Worm (Caenorhabditis elegans) whole organism, late embryonic: ENCODE results near the gene sri-27.

Source experiments
- C08G9.2 ChIP-seq: sonication (generic microtip); optimal IDR thresholded peaks from 2 replicates; lab custom pipeline; 2016; ENCODE audit warnings: mild to moderate bottlenecking, missing genetic modification characterization, moderate library complexity, missing compliant biosample characterization
- K09A11.1 ChIP-seq: sonication (generic microtip); optimal IDR thresholded peaks from 2 replicates; lab custom pipeline; 2017; ENCODE audit warnings: antibody characterized with exemption, mild to moderate bottlenecking, missing genetic modification characterization, missing compliant biosample characterization; ENCODE audit not compliant: insufficient read depth
- T23F11.4 ChIP-seq: fragments of 200-800 bp; sonication (Bioruptor generic); optimal IDR thresholded peaks from 2 replicates; lab custom pipeline; 2018; ENCODE audit warnings: mild to moderate bottlenecking, missing genetic modification characterization, missing compliant biosample characterization
- ceh-18 ChIP-seq: sonication (generic microtip); optimal IDR thresholded peaks from 2 replicates; lab custom pipeline; 2016; ENCODE audit warnings: missing genetic modification characterization, missing compliant biosample characterization
- ceh-19 ChIP-seq: fragments of 200-800 bp; sonication (Bioruptor generic); optimal IDR thresholded peaks from 2 replicates; lab custom pipeline; 2018; ENCODE audit warnings: mild to moderate bottlenecking, missing genetic modification characterization, missing compliant biosample characterization
- ceh-22 ChIP-seq: sonication (generic microtip); optimal IDR thresholded peaks from 2 replicates; lab custom pipeline; 2017; ENCODE audit warnings: missing biosample characterization, missing genetic modification characterization
- ceh-24 ChIP-seq: sonication (generic microtip); optimal IDR thresholded peaks from 2 replicates; lab custom pipeline; 2016; ENCODE audit warnings: mild to moderate bottlenecking, missing genetic modification characterization, missing compliant biosample characterization
- ceh-30 ChIP-seq: fragments of 150-350 bp; optimal IDR thresholded peaks from 2 replicates; lab custom pipeline; 2014; ENCODE audit warnings: missing biosample characterization, missing genetic modification characterization
- ceh-31 ChIP-seq: sonication (generic microtip); optimal IDR thresholded peaks from 2 replicates; lab custom pipeline; 2016; ENCODE audit warnings: missing genetic modification characterization, missing compliant biosample characterization
- ceh-34 ChIP-seq: sonication (generic microtip); optimal IDR thresholded peaks from 2 replicates; lab custom pipeline; 2016; ENCODE audit warnings: mild to moderate bottlenecking, missing genetic modification characterization, missing compliant biosample characterization
- ceh-9 ChIP-seq: sonication (generic microtip); optimal IDR thresholded peaks from 2 replicates; lab custom pipeline; 2016; ENCODE audit warnings: mild to moderate bottlenecking, missing genetic modification characterization, inconsistent platforms, missing compliant biosample characterization
- che-1 ChIP-seq: sonication (generic microtip); optimal IDR thresholded peaks from 2 replicates; lab custom pipeline; 2016; ENCODE audit warnings: mild to moderate bottlenecking, missing genetic modification characterization, missing compliant biosample characterization
- dve-1 ChIP-seq: sonication (generic microtip); optimal IDR thresholded peaks from 2 replicates; lab custom pipeline; 2017; ENCODE audit warnings: antibody characterized with exemption, mild to moderate bottlenecking, missing genetic modification characterization, missing compliant biosample characterization
- ets-4 ChIP-seq: sonication (generic microtip); optimal IDR thresholded peaks from 2 replicates; lab custom pipeline; 2016; ENCODE audit warnings: missing genetic modification characterization, missing compliant biosample characterization
- fkh-10 ChIP-seq: fragments of 150-350 bp; optimal IDR thresholded peaks from 2 replicates; lab custom pipeline; 2014; ENCODE audit warnings: missing biosample characterization, missing genetic modification reagents, missing genetic modification characterization
- gmeb-2 ChIP-seq: sonication (generic microtip); optimal IDR thresholded peaks from 2 replicates; lab custom pipeline; 2016; ENCODE audit warnings: missing genetic modification characterization, inconsistent platforms, missing compliant biosample characterization
- hlh-13 ChIP-seq: fragments of 200-800 bp; sonication (Bioruptor generic); optimal IDR thresholded peaks from 2 replicates; lab custom pipeline; 2018; ENCODE audit warnings: mild to moderate bottlenecking, missing genetic modification characterization, missing compliant biosample characterization
- hlh-30 ChIP-seq: sonication (generic microtip); optimal IDR thresholded peaks from 2 replicates; lab custom pipeline; 2017; ENCODE audit warnings: antibody characterized with exemption, missing genetic modification characterization, missing compliant biosample characterization; ENCODE audit not compliant: insufficient read depth
- hlh-6 ChIP-seq: sonication (generic microtip); optimal IDR thresholded peaks from 2 replicates; lab custom pipeline; 2016; ENCODE audit warnings: missing genotype, missing genetic modification characterization, missing compliant biosample characterization
- lin-11 ChIP-seq: fragments of 200-800 bp; sonication (Bioruptor generic); optimal IDR thresholded peaks from 2 replicates; lab custom pipeline; 2018; ENCODE audit warnings: mild to moderate bottlenecking, missing genetic modification characterization, missing compliant biosample characterization
- madf-2 ChIP-seq: sonication (generic microtip); optimal IDR thresholded peaks from 2 replicates; lab custom pipeline; 2017; ENCODE audit warnings: missing genetic modification characterization, missing compliant biosample characterization
- mec-3 ChIP-seq: sonication (generic microtip); optimal IDR thresholded peaks from 2 replicates; lab custom pipeline; 2016; ENCODE audit warnings: borderline replicate concordance, missing genetic modification characterization, missing compliant biosample characterization
- nfya-1 ChIP-seq: sonication (generic microtip); optimal IDR thresholded peaks from 2 replicates; lab custom pipeline; 2017; ENCODE audit warnings: missing genetic modification characterization, mild to moderate bottlenecking, missing compliant biosample characterization, antibody characterized with exemption, moderate library complexity
- nhr-11 ChIP-seq: fragments of 150-350 bp; optimal IDR thresholded peaks from 2 replicates; lab custom pipeline; 2014; ENCODE audit warnings: missing biosample characterization, missing genetic modification characterization
- nhr-232 ChIP-seq: sonication (generic microtip); optimal IDR thresholded peaks from 2 replicates; lab custom pipeline; 2016; ENCODE audit warnings: missing genetic modification characterization, missing compliant biosample characterization
- npax-4 ChIP-seq: sonication (generic microtip); optimal IDR thresholded peaks from 2 replicates; lab custom pipeline; 2016; ENCODE audit warnings: missing genetic modification characterization, missing compliant biosample characterization
- odd-2 ChIP-seq: sonication (generic microtip); optimal IDR thresholded peaks from 2 replicates; lab custom pipeline; 2017; ENCODE audit warnings: antibody characterized with exemption, mild to moderate bottlenecking, missing genetic modification characterization, missing compliant biosample characterization
- pat-9 ChIP-seq: fragments of 200-800 bp; sonication (Bioruptor generic); optimal IDR thresholded peaks from 2 replicates; lab custom pipeline; 2018; ENCODE audit warnings: mild to moderate bottlenecking, missing genetic modification characterization, moderate library complexity, missing compliant biosample characterization
- pqm-1 ChIP-seq: sonication (generic microtip); optimal IDR thresholded peaks from 2 replicates; lab custom pipeline; 2016; ENCODE audit warnings: missing genetic modification characterization, missing compliant biosample characterization
- ref-2 ChIP-seq: sonication (generic microtip); optimal IDR thresholded peaks from 2 replicates; lab custom pipeline; 2016; ENCODE audit warnings: missing genetic modification characterization, missing compliant biosample characterization
- sox-4 ChIP-seq: sonication (generic microtip); optimal IDR thresholded peaks from 2 replicates; lab custom pipeline; 2017; ENCODE audit warnings: mild to moderate bottlenecking, missing genetic modification characterization, inconsistent platforms, missing compliant biosample characterization
- tbx-2 ChIP-seq: sonication (generic microtip); optimal IDR thresholded peaks from 2 replicates; lab custom pipeline; 2016; ENCODE audit warnings: missing genetic modification characterization, missing compliant biosample characterization
- unc-42 ChIP-seq: sonication (generic microtip); optimal IDR thresholded peaks from 2 replicates; lab custom pipeline; 2016; ENCODE audit warnings: missing genotype, missing genetic modification characterization, missing compliant biosample characterization
- unc-55 ChIP-seq: sonication (generic microtip); optimal IDR thresholded peaks from 2 replicates; lab custom pipeline; 2017; ENCODE audit warnings: missing biosample characterization, missing genetic modification reagents, missing genetic modification characterization
- unc-86 ChIP-seq: sonication (generic microtip); optimal IDR thresholded peaks from 2 replicates; lab custom pipeline; 2016; ENCODE audit warnings: missing genetic modification characterization, missing compliant biosample characterization
- ztf-16 ChIP-seq: sonication (generic microtip); optimal IDR thresholded peaks from 2 replicates; lab custom pipeline; 2017; ENCODE audit warnings: missing genetic modification characterization, missing compliant biosample characterization

The sri-27 gene

ce11 chrV:1749053-1749452, 23.6 kb downstream of the sri-27 start, which contains the start of gene ZK697.8:
TSS of gene ZK697.8 (minus strand) at chrV:1749153.
- TF ChIP-seq npax-4 (tag; lab: Kevin White, UChicago), result no peak
- TF ChIP-seq, all 69 proteins: peak for 0

ce11 chrV:1751449-1751848, 26.0 kb downstream of the sri-27 start, which contains the start of gene srh-199:
TSS of gene srh-199 (minus strand) at chrV:1751549.
- no peak for TF ChIP-seq gmeb-2 (tag; lab: Kevin White, UChicago)
- no peak for TF ChIP-seq ceh-24 (tag; lab: Kevin White, UChicago)
- TF ChIP-seq ceh-18 (tag; lab: Kevin White, UChicago), result no peak

ce11 chrV:1752496-1752895, 27.0 kb downstream of the sri-27 start, which contains the start of gene ZK697.1:
TSS of gene ZK697.1 (plus strand) at chrV:1752796.
- TF ChIP-seq nfya-1 (tag; lab: Kevin White, UChicago) (no peak), unc-42 (tag; lab: Kevin White, UChicago) (no peak), madf-2 (tag; lab: Kevin White, UChicago) (no peak), ets-4 (no peak)

ce11 chrV:1755589-1755988, 30.1 kb downstream of the sri-27 start, which contains the start of gene ZK697.14:
TSS of gene ZK697.14 (minus strand) at chrV:1755689.
- TF ChIP-seq ref-2 (tag; lab: Kevin White, UChicago), result no peak
- no peak for TF ChIP-seq sox-4 (tag; lab: Kevin White, UChicago)
- TF ChIP-seq lin-11 (tag; lab: Kevin White, UChicago), result no peak
- TF ChIP-seq unc-55 (GFP tag; lab: Kevin White, UChicago), result no peak
- no peak for TF ChIP-seq ceh-34 (tag; lab: Kevin White, UChicago)
- no peak for TF ChIP-seq npax-4 (tag; lab: Kevin White, UChicago)
- TF ChIP-seq ceh-31 (tag; lab: Kevin White, UChicago), result no peak

ce11 chrV:1756099-1756498, 30.6 kb downstream of the sri-27 start:
- TF ChIP-seq ceh-30 (tag; lab: Kevin White, UChicago) (no peak), ceh-9 (tag; lab: Kevin White, UChicago) (no peak), nhr-232 (tag; lab: Kevin White, UChicago) (no peak), ztf-16 (tag; lab: Kevin White, UChicago) (no peak), nfya-1 (tag; lab: Kevin White, UChicago) (no peak), che-1 (tag; lab: Kevin White, UChicago) (no peak), K09A11.1 (no peak), mec-3 (tag; lab: Kevin White, UChicago) (no peak), odd-2 (tag; lab: Kevin White, UChicago) (no peak), tbx-2 (tag; lab: Kevin White, UChicago) (no peak), nhr-11 (tag; lab: Kevin White, UChicago) (no peak), T23F11.4 (GFP tag; lab: Kevin White, UChicago) (no peak), sox-4 (tag; lab: Kevin White, UChicago) (no peak), npax-4 (tag; lab: Kevin White, UChicago) (no peak)
- TF ChIP-seq, all 69 proteins: peak for 0

ce11 chrV:1756856-1757255, 31.4 kb downstream of the sri-27 start, which contains the start of gene clec-204:
TSS of gene clec-204 (plus strand) at chrV:1757156.
- TF ChIP-seq ceh-30 (tag; lab: Kevin White, UChicago) (no peak), ztf-16 (tag; lab: Kevin White, UChicago) (no peak), npax-4 (tag; lab: Kevin White, UChicago) (no peak), ceh-22 (no peak), C08G9.2 (tag; lab: Kevin White, UChicago) (no peak), unc-86 (tag; lab: Kevin White, UChicago) (no peak), unc-42 (tag; lab: Kevin White, UChicago) (no peak), hlh-6 (tag; lab: Kevin White, UChicago) (no peak), pqm-1 (tag; lab: Kevin White, UChicago) (no peak), ets-4 (no peak), fkh-10 (GFP tag; lab: Kevin White, UChicago) (no peak), ref-2 (tag; lab: Kevin White, UChicago) (no peak), hlh-13 (no peak), dve-1 (tag; lab: Kevin White, UChicago) (no peak), ceh-19 (GFP tag; lab: Kevin White, UChicago) (no peak), pat-9 (tag; lab: Kevin White, UChicago) (no peak), hlh-30 (tag; lab: Kevin White, UChicago) (no peak)
- TF ChIP-seq, all 69 proteins: peak for 0
